Fruit fly (Drosophila melanogaster) whole organism, pupa: ENCODE data around the gene yellow-k.

Experiments
- CG13204 ChIP-seq: fragments of 200-800 bp; sonication (Bioruptor generic); optimal IDR thresholded peaks from 2 replicates; lab custom pipeline; 2018; ENCODE audit warnings: missing biosample characterization, mild to moderate bottlenecking, missing genetic modification characterization, moderate library complexity
- CG15710 ChIP-seq: fragments of 200-800 bp; sonication (Bioruptor generic); optimal IDR thresholded peaks from 2 replicates; lab custom pipeline; 2018; ENCODE audit warnings: missing biosample characterization, mild to moderate bottlenecking, missing genetic modification characterization, moderate library complexity
- CG34367 ChIP-seq: fragments of 200-800 bp; sonication (Bioruptor generic); optimal IDR thresholded peaks from 2 replicates; lab custom pipeline; 2018; ENCODE audit warnings: missing biosample characterization, mild to moderate bottlenecking, missing genetic modification characterization
- CG9948 ChIP-seq: fragments of 200-800 bp; sonication (Bioruptor generic); optimal IDR thresholded peaks from 2 replicates; lab custom pipeline; 2018; ENCODE audit warnings: missing biosample characterization, mild to moderate bottlenecking, missing genetic modification characterization, moderate library complexity
- EcR ChIP-seq: fragments of 200-800 bp; sonication (Bioruptor generic); optimal IDR thresholded peaks from 3 replicates; lab custom pipeline; 2019; ENCODE audit warnings: missing biosample characterization, missing genetic modification characterization, mild to moderate bottlenecking, moderate library complexity, missing genetic modification reagents
- Pif1B ChIP-seq: fragments of 200-800 bp; sonication (Bioruptor generic); optimal IDR thresholded peaks from 3 replicates; lab custom pipeline; 2016; ENCODE audit warnings: missing biosample characterization, missing genetic modification characterization
- rn ChIP-seq: fragments of 200-800 bp; sonication (Bioruptor generic); IDR thresholded peaks from 2 replicates; pipeline ENCODE4 v1.3.6; 2022; ENCODE audit warnings: missing biosample characterization, missing genetic modification characterization

DNA sequence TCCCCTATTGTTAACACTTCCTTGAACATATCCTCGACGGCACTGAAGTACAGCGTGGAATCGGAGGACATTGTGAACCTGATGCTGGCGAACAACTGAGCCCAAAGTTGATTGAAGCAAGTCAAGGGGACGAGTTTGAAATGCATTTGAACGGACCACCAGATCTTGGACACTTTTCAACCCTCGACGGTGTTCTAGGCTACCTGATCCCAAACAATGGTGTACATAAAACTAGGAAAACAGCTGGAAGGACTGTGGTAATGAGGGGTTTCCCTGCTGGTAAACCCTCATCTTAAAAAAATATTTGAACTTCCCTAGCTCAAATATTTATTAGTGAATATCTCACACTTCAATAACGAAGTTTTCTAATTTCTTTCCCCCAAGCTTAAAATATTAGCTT is 3.5 kb upstream of the yellow-k start, which contains the start of gene CG13454:
- TF ChIP-seq EcR (GFP tag; lab: Kevin White, UChicago): no peak
- TF ChIP-seq CG34367: no peak
- no peak for TF ChIP-seq Pif1B (GFP tag; lab: Kevin White, UChicago)
- TF ChIP-seq CG9948: no peak
- no peak for TF ChIP-seq CG15710
- no peak for TF ChIP-seq rn
- TF ChIP-seq CG13204: no peak
